Worm (Caenorhabditis elegans) whole organism, young adult: ENCODE data around the gene dct-16.

Experiments used
- B0035.1 ChIP-seq: sonication (generic microtip); optimal IDR thresholded peaks from 2 replicates; lab custom pipeline; 2016; ENCODE audit warnings: missing genetic modification characterization, mild to moderate bottlenecking, missing compliant biosample characterization, missing genotype, missing genetic modification reagents
- F10E7.11 ChIP-seq: sonication (generic microtip); optimal IDR thresholded peaks from 2 replicates; lab custom pipeline; 2017; ENCODE audit warnings: mild to moderate bottlenecking, missing genetic modification characterization, moderate library complexity, missing compliant biosample characterization
- F37B4.10 ChIP-seq: fragments of 200-800 bp; sonication (Bioruptor generic); IDR thresholded peaks from 2 replicates; pipeline ENCODE4 v1.3.6; 2022; ENCODE audit warnings: missing genetic modification characterization, missing compliant biosample characterization
- F57A8.1 ChIP-seq: fragments of 200-800 bp; sonication (Bioruptor generic); optimal IDR thresholded peaks from 2 replicates; lab custom pipeline; 2018; ENCODE audit warnings: mild to moderate bottlenecking, missing genetic modification characterization, moderate library complexity, missing compliant biosample characterization
- K11D2.4 ChIP-seq: fragments of 200-800 bp; sonication (Bioruptor generic); IDR thresholded peaks from 2 replicates; pipeline ENCODE4 v1.3.6; 2022; ENCODE audit warnings: missing genetic modification reagents, missing genetic modification characterization, missing compliant biosample characterization
- T26A5.8 ChIP-seq: sonication (generic microtip); optimal IDR thresholded peaks from 2 replicates; lab custom pipeline; 2016; ENCODE audit warnings: missing genetic modification characterization, missing compliant biosample characterization
- Y53G8AR.9 ChIP-seq: fragments of 200-800 bp; sonication (Bioruptor generic); conservative IDR thresholded peaks from 2 replicates; pipeline ENCODE4 v1.3.6; 2022; ENCODE audit warnings: missing genetic modification reagents, missing genetic modification characterization, missing compliant biosample characterization
- Y95B8A.8 ChIP-seq: fragments of 200-800 bp; sonication (Bioruptor generic); IDR thresholded peaks from 2 replicates; pipeline ENCODE4 v1.3.6; 2022; ENCODE audit warnings: missing genetic modification reagents, missing genetic modification characterization, missing compliant biosample characterization
- akir-1 ChIP-seq: fragments of 200-800 bp; sonication (Bioruptor generic); optimal IDR thresholded peaks from 2 replicates; lab custom pipeline; 2018; ENCODE audit warnings: mild to moderate bottlenecking, missing genetic modification characterization, moderate library complexity, missing compliant biosample characterization
- aptf-3 ChIP-seq: fragments of 200-800 bp; sonication (Bioruptor generic); IDR thresholded peaks from 2 replicates; pipeline ENCODE4 v1.3.6; 2022; ENCODE audit warnings: missing genetic modification characterization, missing compliant biosample characterization
- bed-1 ChIP-seq: fragments of 200-800 bp; sonication (Bioruptor generic); IDR thresholded peaks from 2 replicates; pipeline ENCODE4 v1.3.6; 2022; ENCODE audit warnings: missing genetic modification reagents, missing genetic modification characterization, missing compliant biosample characterization
- ccch-3 ChIP-seq: fragments of 200-800 bp; sonication (Bioruptor generic); optimal IDR thresholded peaks from 2 replicates; lab custom pipeline; 2018; ENCODE audit warnings: mild to moderate bottlenecking, missing genetic modification characterization, missing compliant biosample characterization
- cebp-2 ChIP-seq: fragments of 200-800 bp; sonication (Bioruptor generic); IDR thresholded peaks from 2 replicates; pipeline ENCODE4 v1.3.6; 2022; ENCODE audit warnings: missing genetic modification characterization, missing compliant biosample characterization
- ceh-79 ChIP-seq: sonication (generic microtip); optimal IDR thresholded peaks from 2 replicates; lab custom pipeline; 2017; ENCODE audit warnings: mild to moderate bottlenecking, missing genetic modification characterization, missing compliant biosample characterization
- egl-18 ChIP-seq: fragments of 200-800 bp; sonication (Bioruptor generic); IDR thresholded peaks from 2 replicates; pipeline ENCODE4 v1.3.6; 2022; ENCODE audit warnings: missing genetic modification reagents, missing genetic modification characterization, missing compliant biosample characterization
- egrh-3 ChIP-seq: fragments of 200-800 bp; sonication (Bioruptor generic); IDR thresholded peaks from 2 replicates; pipeline ENCODE4 v1.3.6; 2022; ENCODE audit warnings: missing genetic modification reagents, missing genetic modification characterization, missing compliant biosample characterization
- fkh-3 ChIP-seq: sonication (generic microtip); optimal IDR thresholded peaks from 2 replicates; lab custom pipeline; 2016; ENCODE audit warnings: mild to moderate bottlenecking, missing genetic modification characterization, missing compliant biosample characterization
- him-1 ChIP-seq: sonication (generic microtip); optimal IDR thresholded peaks from 2 replicates; lab custom pipeline; 2016; ENCODE audit warnings: missing genotype, missing genetic modification reagents, missing genetic modification characterization, missing compliant biosample characterization
- hlh-12 ChIP-seq: sonication (generic microtip); optimal IDR thresholded peaks from 2 replicates; lab custom pipeline; 2016; ENCODE audit warnings: missing genetic modification characterization, missing compliant biosample characterization
- hmg-1.2 ChIP-seq: fragments of 200-800 bp; sonication (Bioruptor generic); IDR thresholded peaks from 2 replicates; pipeline ENCODE4 v1.3.6; 2022; ENCODE audit warnings: missing genetic modification reagents, missing genetic modification characterization, missing compliant biosample characterization
- hmg-20 ChIP-seq: fragments of 200-800 bp; sonication (Bioruptor generic); IDR thresholded peaks from 2 replicates; pipeline ENCODE4 v1.3.6; 2022; ENCODE audit warnings: missing genetic modification reagents, missing genetic modification characterization, missing compliant biosample characterization
- let-526 ChIP-seq: fragments of 200-800 bp; sonication (Bioruptor generic); IDR thresholded peaks from 2 replicates; pipeline ENCODE4 v1.3.6; 2022; ENCODE audit warnings: missing genetic modification reagents, missing genetic modification characterization, missing compliant biosample characterization
- madf-10 ChIP-seq: sonication (generic microtip); optimal IDR thresholded peaks from 2 replicates; lab custom pipeline; 2016; ENCODE audit warnings: mild to moderate bottlenecking, missing genetic modification characterization, missing compliant biosample characterization
- madf-6 ChIP-seq: fragments of 200-800 bp; sonication (Bioruptor generic); IDR thresholded peaks from 2 replicates; pipeline ENCODE4 v1.3.6; 2022; ENCODE audit warnings: missing genetic modification reagents, missing genetic modification characterization, missing compliant biosample characterization
- nfya-2 ChIP-seq: fragments of 200-800 bp; sonication (Bioruptor generic); IDR thresholded peaks from 2 replicates; pipeline ENCODE4 v1.3.6; 2022; ENCODE audit warnings: missing genetic modification reagents, missing genetic modification characterization, missing compliant biosample characterization
- nfyb-1 ChIP-seq: fragments of 200-800 bp; sonication (Bioruptor generic); IDR thresholded peaks from 2 replicates; pipeline ENCODE4 v1.3.6; 2022; ENCODE audit warnings: missing genetic modification reagents, missing genetic modification characterization, missing compliant biosample characterization
- nhr-27 ChIP-seq: fragments of 200-800 bp; sonication (Bioruptor generic); optimal IDR thresholded peaks from 2 replicates; lab custom pipeline; 2018; ENCODE audit warnings: mild to moderate bottlenecking, missing genetic modification characterization, moderate library complexity, missing compliant biosample characterization
- nhr-80 ChIP-seq: sonication (generic microtip); optimal IDR thresholded peaks from 2 replicates; lab custom pipeline; 2016; ENCODE audit warnings: missing genetic modification characterization, missing compliant biosample characterization
- pbrm-1 ChIP-seq: fragments of 200-800 bp; sonication (Bioruptor generic); IDR thresholded peaks from 2 replicates; pipeline ENCODE4 v1.3.6; 2022; ENCODE audit warnings: missing genetic modification reagents, missing genetic modification characterization, missing compliant biosample characterization
- rpc-1 ChIP-seq, 2 experiments: fragments of 150-350 bp in 1 of 2; sonication (generic microtip) in 1 of 2; optimal IDR thresholded peaks; 2 replicates each; lab custom pipeline; 2014 to 2018; ENCODE audit warnings: missing biosample characterization in 1 of 2, missing genetic modification characterization in 1 of 2, missing genetic modification reagents in 1 of 2, missing genotype in 1 of 2
- snpc-4 ChIP-seq, 5 experiments: fragments of 150-350 bp in 1 of 5; sonication (generic microtip) in 4 of 5; optimal IDR thresholded peaks; 2 replicates each; lab custom pipeline; 2014 to 2018; ENCODE audit warnings: missing genetic modification characterization in 5 of 5, missing biosample characterization in 3 of 5, antibody characterized with exemption in 2 of 5, mild to moderate bottlenecking in 2 of 5, missing compliant biosample characterization in 2 of 5, missing genotype in 2 of 5, moderate library complexity in 2 of 5, missing genetic modification reagents in 1 of 5
- sptf-2 ChIP-seq: fragments of 200-800 bp; sonication (Bioruptor generic); optimal IDR thresholded peaks from 2 replicates; lab custom pipeline; 2018; ENCODE audit warnings: mild to moderate bottlenecking, missing genetic modification characterization, missing compliant biosample characterization
- tlf-1 ChIP-seq: fragments of 200-800 bp; sonication (Bioruptor generic); optimal IDR thresholded peaks from 2 replicates; lab custom pipeline; 2018; ENCODE audit warnings: mild to moderate bottlenecking, missing genetic modification characterization, missing compliant biosample characterization
- ztf-18 ChIP-seq: sonication (generic microtip); optimal IDR thresholded peaks from 2 replicates; lab custom pipeline; 2016; ENCODE audit warnings: missing genotype, mild to moderate bottlenecking, missing genetic modification characterization, missing compliant biosample characterization
- ztf-22 ChIP-seq: fragments of 200-800 bp; sonication (Bioruptor generic); optimal IDR thresholded peaks from 2 replicates; lab custom pipeline; 2018; ENCODE audit warnings: mild to moderate bottlenecking, missing genetic modification characterization, moderate library complexity, missing compliant biosample characterization
- ztf-26 ChIP-seq: sonication (generic microtip); optimal IDR thresholded peaks from 2 replicates; lab custom pipeline; 2017; ENCODE audit warnings: missing genetic modification characterization, missing compliant biosample characterization

dct-16 gene

ce11 chrV:20470385-20470784 is 28.5 kb downstream of the dct-16 start, which contains the start of gene B0250.8:
Gene B0250.8 (minus strand): TSS chrV:20470485.
- TF ChIP-seq rpc-1 (optimal IDR thresholded peaks at IDR 0.05; lab: Kevin White, UChicago) (no peak), rpc-1 (tag; optimal IDR thresholded peaks at IDR 0.05; lab: Kevin White, UChicago) (no peak), hmg-20 (GFP tag; lab: Robert Waterston, UW) (no peak), nhr-27 (tag; lab: Kevin White, UChicago) (no peak)
- TF ChIP-seq, all 124 proteins: peak for 0

- TF ChIP-seq F57A8.1 (no peak), hmg-1.2 (GFP tag; lab: Robert Waterston, UW) (peak; percentile 78), nfyb-1 (GFP tag; lab: Robert Waterston, UW) (no peak), ccch-3 (no peak)
Measured at ce11 chrV:20464778-20465177, 34.1 kb downstream of the dct-16 start.

- TF ChIP-seq K11D2.4 (GFP tag; lab: Robert Waterston, UW) (no peak), snpc-4 (GFP tag; optimal IDR thresholded peaks at IDR 0.05; lab: Kevin White, UChicago) (no peak), snpc-4 (tag; optimal IDR thresholded peaks at IDR 0.05; lab: Kevin White, UChicago) (no peak), pbrm-1 (GFP tag; lab: Robert Waterston, UW) (no peak), hlh-12 (no peak), egl-18 (GFP tag; lab: Robert Waterston, UW) (no peak), akir-1 (no peak), T26A5.8 (tag; lab: Kevin White, UChicago) (no peak), Y53G8AR.9 (GFP tag; lab: Robert Waterston, UW) (no peak), F37B4.10 (GFP tag; lab: Robert Waterston, UW) (no peak), F10E7.11 (tag; lab: Kevin White, UChicago) (no peak), nfyb-1 (GFP tag; lab: Robert Waterston, UW) (no peak), fkh-3 (tag; lab: Kevin White, UChicago) (no peak), bed-1 (GFP tag; lab: Robert Waterston, UW) (no peak), madf-10 (tag; lab: Kevin White, UChicago) (no peak), ztf-22 (GFP tag; lab: Kevin White, UChicago) (no peak)
Measured at ce11 chrV:20460808-20461207, 38.0 kb downstream of the dct-16 start, which contains the start of gene B0250.18. Gene B0250.18 (minus strand): TSS chrV:20460908.

ce11 chrV:20457155-20457554 is 41.7 kb downstream of the dct-16 start:
- no peak for TF ChIP-seq aptf-3 (GFP tag; lab: Robert Waterston, UW)
- no peak for TF ChIP-seq B0035.1
- TF ChIP-seq ztf-26 (tag; lab: Kevin White, UChicago) = no peak
- TF ChIP-seq F57A8.1 = no peak
- no peak for TF ChIP-seq K11D2.4 (GFP tag; lab: Robert Waterston, UW)
- TF ChIP-seq ztf-18 (tag; lab: Kevin White, UChicago) = no peak
- TF ChIP-seq nhr-80 (tag; lab: Kevin White, UChicago) = no peak
- no peak for TF ChIP-seq ceh-79 (tag; lab: Kevin White, UChicago)
- no peak for TF ChIP-seq cebp-2 (GFP tag; lab: Robert Waterston, UW)
- TF ChIP-seq let-526 (GFP tag; lab: Robert Waterston, UW) = no peak
- no peak for TF ChIP-seq tlf-1 (GFP tag; lab: Kevin White, UChicago)
- no peak for TF ChIP-seq sptf-2
- TF ChIP-seq pbrm-1 (GFP tag; lab: Robert Waterston, UW) = no peak
- TF ChIP-seq him-1 (tag; lab: Kevin White, UChicago) = no peak
- no peak for TF ChIP-seq nfya-2 (GFP tag; lab: Robert Waterston, UW)
- TF ChIP-seq egrh-3 = no peak
- no peak for TF ChIP-seq madf-6
- TF ChIP-seq Y95B8A.8 = no peak
